Fruit fly (Drosophila melanogaster): ENCODE data around the gene CtIP.
A peak's percentile ranks its signal among the peaks of the same experiment; 100 is the strongest.

The CtIP gene

dm6 chr3L:20410780-20411179 is 25.3 kb upstream of the CtIP start (continued):
- TF ChIP-seq dati (GFP tag; IDR thresholded peaks at IDR 0.05) (no peak), btn (GFP tag; optimal IDR thresholded peaks at IDR 0.05) (no peak), CG2889 (GFP tag; IDR thresholded peaks at IDR 0.05) (no peak), CG4854 (GFP tag; optimal IDR thresholded peaks at IDR 0.05) (no peak), D (optimal IDR thresholded peaks at IDR 0.05) (no peak), D (GFP tag; optimal IDR thresholded peaks at IDR 0.05) (no peak), CrebB (tag; optimal IDR thresholded peaks at IDR 0.05) (no peak), CG34224 (GFP tag; IDR thresholded peaks at IDR 0.05; ENCODE audit: partially characterized antibody) (no peak), vvl (GFP tag; IDR thresholded peaks at IDR 0.05) (peak; percentile 61), CG1602 (GFP tag; optimal IDR thresholded peaks at IDR 0.05) (no peak), nau (GFP tag; optimal IDR thresholded peaks at IDR 0.05) (no peak), CG18619 (GFP tag; optimal IDR thresholded peaks at IDR 0.05) (no peak), CG17829 (tag; optimal IDR thresholded peaks at IDR 0.05) (no peak), NfI (GFP tag; optimal IDR thresholded peaks at IDR 0.05) (peak; percentile 10), dmrt11E (tag; optimal IDR thresholded peaks at IDR 0.05) (no peak), CG4730 (GFP tag; IDR thresholded peaks at IDR 0.05) (no peak), ci (GFP tag; IDR thresholded peaks at IDR 0.05) (peak; percentile 7; the same call in 1 of the 3 replicates), org-1 (GFP tag; optimal IDR thresholded peaks at IDR 0.05) (no peak), CG12236 (GFP tag; optimal IDR thresholded peaks at IDR 0.05) (no peak), shn (GFP tag; optimal IDR thresholded peaks at IDR 0.05) (no peak), Eip74EF (GFP tag; optimal IDR thresholded peaks at IDR 0.05) (peak in 1 of 2 experiments; percentile 52), wdn (GFP tag; IDR thresholded peaks at IDR 0.05) (no peak), CG12391 (tag; optimal IDR thresholded peaks at IDR 0.05) (peak; percentile 4), CHES-1-like (GFP tag; optimal IDR thresholded peaks at IDR 0.05) (no peak), CG12071 (GFP tag; optimal IDR thresholded peaks at IDR 0.05) (no peak), CG30403 (GFP tag; optimal IDR thresholded peaks at IDR 0.05) (no peak), CG12659 (GFP tag; optimal IDR thresholded peaks at IDR 0.05) (peak; percentile 8), cg (GFP tag; optimal IDR thresholded peaks at IDR 0.05) (peak; percentile 60), CG17359 (tag; optimal IDR thresholded peaks at IDR 0.05) (peak; percentile 16), CG42726 (GFP tag; IDR thresholded peaks at IDR 0.05; ENCODE audit: partially characterized antibody) (no peak), luna (GFP tag; optimal IDR thresholded peaks at IDR 0.05) (no peak), hth (optimal IDR thresholded peaks at IDR 0.05) (no peak), CG8290 (GFP tag; optimal IDR thresholded peaks at IDR 0.05) (no peak), CG8290 (tag; optimal IDR thresholded peaks at IDR 0.05) (peak in 1 of 2 experiments; percentile 17), Myb (GFP tag; optimal IDR thresholded peaks at IDR 0.05) (no peak), NFAT (GFP tag; IDR thresholded peaks at IDR 0.05) (no peak), Sox100B (GFP tag; optimal IDR thresholded peaks at IDR 0.05) (peak; percentile 27), vfl (GFP tag; optimal IDR thresholded peaks at IDR 0.05) (no peak), CG14014 (GFP tag; IDR thresholded peaks at IDR 0.05) (no peak), h (optimal IDR thresholded peaks at IDR 0.05) (no peak), CG16813 (GFP tag; IDR thresholded peaks at IDR 0.05; ENCODE audit: partially characterized antibody) (no peak), CG11398 (GFP tag; optimal IDR thresholded peaks at IDR 0.05) (no peak), klu (GFP tag; IDR thresholded peaks at IDR 0.05) (no peak), Vsx1 (GFP tag; optimal IDR thresholded peaks at IDR 0.05) (peak; percentile 100), CG9876 (GFP tag; optimal IDR thresholded peaks at IDR 0.05) (no peak), pzg (GFP tag; optimal IDR thresholded peaks at IDR 0.05) (no peak), ewg (GFP tag; optimal IDR thresholded peaks at IDR 0.05) (no peak), Taf1 (GFP tag; IDR thresholded peaks at IDR 0.05) (no peak), kni (GFP tag; optimal IDR thresholded peaks at IDR 0.05) (no peak), CG43689 (GFP tag; IDR thresholded peaks at IDR 0.05) (no peak), Oaz (GFP tag; IDR thresholded peaks at IDR 0.05) (no peak), hkb (optimal IDR thresholded peaks at IDR 0.05) (no peak), hkb (GFP tag; IDR thresholded peaks at IDR 0.05) (0 out of 2 replicates have a peak, but pooled peaks have one; percentile 20)
